Fruit fly (Drosophila melanogaster) whole organism, embryonic: ENCODE results near the gene CG6441.

Experiments used
- Asciz ChIP-seq: fragments of 200-800 bp; sonication (Bioruptor generic); optimal IDR thresholded peaks from 2 replicates; lab custom pipeline; 2017; ENCODE audit warnings: missing biosample characterization, mild to moderate bottlenecking, missing genetic modification characterization, missing genetic modification reagents
- Atf3 ChIP-seq: fragments of 200-800 bp; sonication (Bioruptor generic); optimal IDR thresholded peaks from 3 replicates; lab custom pipeline; 2016; ENCODE audit warnings: missing biosample characterization, missing genetic modification characterization
- Atf6 ChIP-seq: fragments of 200-800 bp; sonication (Bioruptor generic); IDR thresholded peaks from 2 replicates; pipeline ENCODE4 v1.3.6; 2022; ENCODE audit warnings: missing biosample characterization, missing genetic modification characterization
- CG11085 ChIP-seq: fragments of 200-800 bp; sonication (Bioruptor generic); IDR thresholded peaks from 2 replicates; pipeline ENCODE4 v1.3.6; 2022; ENCODE audit warnings: missing biosample characterization, missing genetic modification characterization
- CG11093 ChIP-seq: fragments of 200-800 bp; sonication (Bioruptor generic); IDR thresholded peaks from 3 replicates; pipeline ENCODE4 v1.3.6; 2022; ENCODE audit warnings: missing biosample characterization, missing genetic modification characterization
- CG11456 ChIP-seq: fragments of 200-800 bp; sonication (Bioruptor generic); IDR thresholded peaks from 3 replicates; pipeline ENCODE4 v1.3.6; 2022; ENCODE audit warnings: missing biosample characterization, missing genetic modification characterization
- CG12104 ChIP-seq: fragments of 200-800 bp; sonication (Bioruptor generic); optimal IDR thresholded peaks from 3 replicates; lab custom pipeline; 2016; ENCODE audit warnings: missing biosample characterization, missing genetic modification characterization
- CG12155 ChIP-seq: fragments of 200-800 bp; sonication (Bioruptor generic); optimal IDR thresholded peaks from 3 replicates; lab custom pipeline; 2016; ENCODE audit warnings: missing biosample characterization, missing genetic modification characterization
- CG12391 ChIP-seq: fragments of 200-800 bp; sonication (Bioruptor generic); optimal IDR thresholded peaks from 3 replicates; lab custom pipeline; 2018; ENCODE audit warnings: missing biosample characterization, mild to moderate bottlenecking, missing genetic modification characterization, moderate library complexity
- CG12659 ChIP-seq: fragments of 200-800 bp; sonication (Bioruptor generic); optimal IDR thresholded peaks from 3 replicates; lab custom pipeline; 2017; ENCODE audit warnings: mild to moderate bottlenecking, missing biosample characterization, missing genetic modification reagents, missing genetic modification characterization
- CG13624 ChIP-seq: fragments of 200-800 bp; sonication (Bioruptor generic); optimal IDR thresholded peaks from 2 replicates; lab custom pipeline; 2016; ENCODE audit warnings: missing biosample characterization, missing genetic modification characterization
- CG14710 ChIP-seq: fragments of 200-800 bp; sonication (Bioruptor generic); optimal IDR thresholded peaks from 3 replicates; lab custom pipeline; 2019; ENCODE audit warnings: missing biosample characterization, mild to moderate bottlenecking, missing genetic modification characterization, moderate library complexity
- CG15073 ChIP-seq: fragments of 200-800 bp; sonication (Bioruptor generic); optimal IDR thresholded peaks from 2 replicates; lab custom pipeline; 2016; ENCODE audit warnings: missing biosample characterization, missing genetic modification characterization
- CG15514 ChIP-seq: fragments of 200-800 bp; sonication (Bioruptor generic); optimal IDR thresholded peaks from 3 replicates; lab custom pipeline; 2017; ENCODE audit warnings: missing biosample characterization, missing genetic modification characterization, mild to moderate bottlenecking, moderate library complexity, missing genetic modification reagents
- CG30403 ChIP-seq: fragments of 200-800 bp; sonication (Bioruptor generic); optimal IDR thresholded peaks from 3 replicates; lab custom pipeline; 2016; ENCODE audit warnings: missing biosample characterization, missing genetic modification characterization
- CG3163 ChIP-seq: fragments of 200-800 bp; sonication (Bioruptor generic); optimal IDR thresholded peaks from 3 replicates; lab custom pipeline; 2016; ENCODE audit warnings: missing biosample characterization, missing genetic modification characterization
- CG3847 ChIP-seq: fragments of 200-800 bp; sonication (Bioruptor generic); IDR thresholded peaks from 2 replicates; pipeline ENCODE4 v1.3.6; 2022; ENCODE audit warnings: missing biosample characterization, missing genetic modification characterization
- CG6272 ChIP-seq: fragments of 200-800 bp; sonication (Bioruptor generic); IDR thresholded peaks from 2 replicates; pipeline ENCODE4 v1.3.6; 2022; ENCODE audit warnings: missing biosample characterization, missing genetic modification characterization
- CG6689 ChIP-seq: fragments of 200-800 bp; sonication (Bioruptor generic); IDR thresholded peaks from 2 replicates; pipeline ENCODE4 v1.3.6; 2022; ENCODE audit warnings: missing biosample characterization, missing genetic modification characterization
- CG7556 ChIP-seq: fragments of 200-800 bp; sonication (Bioruptor generic); optimal IDR thresholded peaks from 2 replicates; lab custom pipeline; 2017; ENCODE audit warnings: missing biosample characterization, mild to moderate bottlenecking, missing genetic modification characterization
- CG9437 ChIP-seq: fragments of 200-800 bp; sonication (Bioruptor generic); optimal IDR thresholded peaks from 2 replicates; lab custom pipeline; 2018; ENCODE audit warnings: missing biosample characterization, mild to moderate bottlenecking, missing genetic modification characterization
- Dbx ChIP-seq: fragments of 200-800 bp; sonication (Bioruptor generic); IDR thresholded peaks from 3 replicates; pipeline ENCODE4 v1.3.6; 2022; ENCODE audit warnings: missing biosample characterization, missing genetic modification characterization
- Eip74EF ChIP-seq, 2 experiments: fragments of 200-800 bp in 1 of 2; fragments of >200 bp in 1 of 2; sonication (Bioruptor generic) in 1 of 2; optimal IDR thresholded peaks; 2 replicates each; lab custom pipeline; 2017 to 2019; ENCODE audit warnings: missing biosample characterization in 2 of 2, missing genetic modification characterization in 2 of 2, mild to moderate bottlenecking in 1 of 2, moderate library complexity in 1 of 2
- Fer1 ChIP-seq: fragments of 200-800 bp; sonication (Bioruptor generic); optimal IDR thresholded peaks from 2 replicates; lab custom pipeline; 2017; ENCODE audit warnings: missing biosample characterization, mild to moderate bottlenecking, missing genetic modification characterization
- H2.0 ChIP-seq: fragments of 200-800 bp; sonication (Bioruptor generic); IDR thresholded peaks from 2 replicates; pipeline ENCODE4 v1.3.6; 2022; ENCODE audit warnings: missing biosample characterization, missing genetic modification characterization
- HLH3B ChIP-seq: fragments of 200-800 bp; sonication (Bioruptor generic); IDR thresholded peaks from 2 replicates; pipeline ENCODE4 v1.3.6; 2022; ENCODE audit warnings: missing biosample characterization, missing genetic modification characterization
- HLH54F ChIP-seq: fragments of 200-800 bp; sonication (Bioruptor generic); optimal IDR thresholded peaks from 3 replicates; lab custom pipeline; 2016; ENCODE audit warnings: missing biosample characterization, missing genetic modification characterization
- Hmr ChIP-seq: fragments of 200-800 bp; sonication (Bioruptor generic); optimal IDR thresholded peaks from 3 replicates; lab custom pipeline; 2017; ENCODE audit warnings: mild to moderate bottlenecking, missing biosample characterization, missing genetic modification reagents, missing genetic modification characterization
- Hr51 ChIP-seq, 2 experiments: fragments of 200-800 bp; sonication (Bioruptor generic); optimal IDR thresholded peaks; 2 replicates in 1 of 2; 3 replicates in 1 of 2; lab custom pipeline; 2016 to 2018; ENCODE audit warnings: missing biosample characterization in 2 of 2, missing genetic modification characterization in 2 of 2, mild to moderate bottlenecking in 1 of 2, moderate library complexity in 1 of 2
- Hsf ChIP-seq: fragments of 200-800 bp; sonication (Bioruptor generic); optimal IDR thresholded peaks from 3 replicates; lab custom pipeline; 2016; ENCODE audit warnings: missing biosample characterization, missing genetic modification characterization
- MTF-1 ChIP-seq: fragments of 200-800 bp; sonication (Bioruptor generic); optimal IDR thresholded peaks from 2 replicates; lab custom pipeline; 2018; ENCODE audit warnings: missing biosample characterization, mild to moderate bottlenecking, missing genetic modification characterization, borderline replicate concordance
- NFAT ChIP-seq: fragments of 200-800 bp; sonication (Bioruptor generic); IDR thresholded peaks from 2 replicates; pipeline ENCODE4 v1.3.6; 2022; ENCODE audit warnings: missing biosample characterization, missing genetic modification characterization
- NfI ChIP-seq: fragments of 200-800 bp; sonication (Bioruptor generic); optimal IDR thresholded peaks from 3 replicates; lab custom pipeline; 2018; ENCODE audit warnings: missing biosample characterization, mild to moderate bottlenecking, missing genetic modification characterization, moderate library complexity
- Rfx ChIP-seq: fragments of 200-800 bp; sonication (Bioruptor generic); IDR thresholded peaks from 2 replicates; pipeline ENCODE4 v1.3.6; 2022; ENCODE audit warnings: missing biosample characterization, missing genetic modification characterization
- YL-1 ChIP-seq: fragments of 200-800 bp; sonication (Bioruptor generic); optimal IDR thresholded peaks from 3 replicates; lab custom pipeline; 2017; ENCODE audit warnings: missing biosample characterization, mild to moderate bottlenecking, missing genetic modification characterization
- al ChIP-seq: fragments of 200-800 bp; sonication (Bioruptor generic); IDR thresholded peaks from 2 replicates; pipeline ENCODE4 v1.3.6; 2022; ENCODE audit warnings: missing biosample characterization, missing genetic modification characterization
- bcd ChIP-seq: fragments of 200-800 bp; sonication (Bioruptor generic); optimal IDR thresholded peaks from 2 replicates; lab custom pipeline; 2017; ENCODE audit warnings: missing biosample characterization, mild to moderate bottlenecking, missing genetic modification characterization
- bigmax ChIP-seq: fragments of 200-800 bp; sonication (Bioruptor generic); optimal IDR thresholded peaks from 2 replicates; lab custom pipeline; 2018; ENCODE audit warnings: missing biosample characterization, mild to moderate bottlenecking, missing genetic modification characterization
- bowl ChIP-seq: fragments of 200-800 bp; sonication (Bioruptor generic); IDR thresholded peaks from 2 replicates; pipeline ENCODE4 v1.3.6; 2022; ENCODE audit warnings: missing biosample characterization, missing genetic modification characterization
- esg ChIP-seq: fragments of 200-800 bp; sonication (Bioruptor generic); conservative IDR thresholded peaks from 2 replicates; pipeline ENCODE4 v1.3.6; 2022; ENCODE audit warnings: missing biosample characterization, missing genetic modification characterization
- exex ChIP-seq: fragments of 200-800 bp; sonication (Bioruptor generic); optimal IDR thresholded peaks from 4 replicates; lab custom pipeline; 2018; ENCODE audit warnings: missing biosample characterization, mild to moderate bottlenecking, missing genetic modification characterization, moderate library complexity
- nmo ChIP-seq: fragments of 200-800 bp; sonication (Bioruptor generic); optimal IDR thresholded peaks from 2 replicates; lab custom pipeline; 2018; ENCODE audit warnings: missing biosample characterization, mild to moderate bottlenecking, missing genetic modification characterization, moderate library complexity
- odd ChIP-seq: fragments of 200-800 bp; sonication (Bioruptor generic); optimal IDR thresholded peaks from 2 replicates; lab custom pipeline; 2017; ENCODE audit warnings: missing biosample characterization, mild to moderate bottlenecking, missing genetic modification characterization
- prd ChIP-seq, 3 experiments: fragments of >200 bp in 2 of 3; fragments of 200-800 bp in 1 of 3; sonication (Bioruptor generic) in 1 of 3; optimal IDR thresholded peaks in 2 of 3; IDR thresholded peaks in 1 of 3; 2 replicates in 2 of 3; 3 replicates in 1 of 3; pipeline versions ENCODE4 v1.3.6 to Lab custom; 2017 to 2022; ENCODE audit warnings: missing biosample characterization in 1 of 3, missing genetic modification characterization in 1 of 3
- row ChIP-seq: fragments of 200-800 bp; sonication (Bioruptor generic); IDR thresholded peaks from 3 replicates; pipeline ENCODE4 v1.3.6; 2022; ENCODE audit warnings: missing biosample characterization, missing genetic modification characterization
- ssp ChIP-seq: fragments of 200-800 bp; sonication (Bioruptor generic); IDR thresholded peaks from 2 replicates; pipeline ENCODE4 v1.3.6; 2022; ENCODE audit warnings: missing biosample characterization, missing genetic modification characterization
- sug ChIP-seq: fragments of 200-800 bp; optimal IDR thresholded peaks from 2 replicates; lab custom pipeline; 2019; ENCODE audit warnings: missing biosample characterization, mild to moderate bottlenecking, missing genetic modification characterization, moderate library complexity
- tgo ChIP-seq: fragments of 200-800 bp; sonication (Bioruptor generic); IDR thresholded peaks from 3 replicates; pipeline ENCODE4 v1.3.6; 2022; ENCODE audit warnings: missing biosample characterization, missing genetic modification characterization
- tio ChIP-seq: fragments of 200-800 bp; sonication (Bioruptor generic); optimal IDR thresholded peaks from 2 replicates; lab custom pipeline; 2017; ENCODE audit warnings: missing biosample characterization, missing genetic modification characterization, inconsistent platforms
- vvl ChIP-seq: fragments of 200-800 bp; sonication (Bioruptor generic); IDR thresholded peaks from 2 replicates; pipeline ENCODE4 v1.3.6; 2022; ENCODE audit warnings: missing biosample characterization, missing genetic modification characterization

CG6441 gene

dm6 chr2L:7442929-7443328 lies 31.6 kb upstream of the CG6441 start (continued):
- TF ChIP-seq NFAT (GFP tag; lab: Robert Waterston, UW) (peak; percentile 45), Atf3 (GFP tag; lab: Kevin White, UChicago) (no peak), CG11085 (GFP tag; lab: Robert Waterston, UW) (peak; percentile 35; the same call in 1 of the 2 replicates), vvl (GFP tag; lab: Robert Waterston, UW) (peak; percentile 44; the same call in 1 of the 2 replicates), CG11093 (GFP tag; lab: Robert Waterston, UW) (no peak), Atf6 (GFP tag; lab: Robert Waterston, UW) (peak; percentile 55; the same call in 1 of the 2 replicates), CG7556 (GFP tag; lab: Kevin White, UChicago) (peak; percentile 39), CG30403 (GFP tag; lab: Kevin White, UChicago) (peak; percentile 47), tgo (peak; percentile 49; the same call in 2 of the 3 replicates), CG12104 (no peak), odd (GFP tag; lab: Kevin White, UChicago) (peak; percentile 27), Hsf (no peak), YL-1 (GFP tag; lab: Kevin White, UChicago) (no peak), al (GFP tag; lab: Robert Waterston, UW) (peak; percentile 69), NfI (GFP tag; lab: Kevin White, UChicago) (peak; percentile 39), nmo (GFP tag; lab: Kevin White, UChicago) (peak; percentile 5), bigmax (GFP tag; lab: Kevin White, UChicago) (no peak), sug (tag; lab: Kevin White, UChicago) (peak; percentile 8), CG12155 (peak; percentile 23), ssp (GFP tag; lab: Robert Waterston, UW) (no peak), esg (peak; percentile 37; the same call in 1 of the 2 replicates), Rfx (peak; percentile 81), CG15514 (GFP tag; lab: Kevin White, UChicago) (peak; percentile 9), tio (peak; percentile 35), row (GFP tag; lab: Robert Waterston, UW) (no peak; the same call in 1 of the 3 replicates), CG12659 (GFP tag; lab: Kevin White, UChicago) (peak; percentile 25), prd (optimal IDR thresholded peaks at IDR 0.05; lab: Kevin White, UChicago) (no peak), prd (GFP tag; IDR thresholded peaks at IDR 0.05; lab: Robert Waterston, UW) (peak; percentile 49; the same call in 1 of the 3 replicates), Hmr (peak; percentile 47), CG15073 (GFP tag; lab: Kevin White, UChicago) (no peak), exex (tag; lab: Kevin White, UChicago) (no peak), CG12391 (tag; lab: Kevin White, UChicago) (peak; percentile 38), CG3847 (GFP tag; lab: Robert Waterston, UW) (peak; percentile 42), HLH3B (no peak), CG6689 (GFP tag; lab: Robert Waterston, UW) (no peak; the same call in 1 of the 2 replicates), Asciz (GFP tag; lab: Kevin White, UChicago) (no peak), Dbx (peak; percentile 48; the same call in 1 of the 3 replicates), CG9437 (GFP tag; lab: Kevin White, UChicago) (peak; percentile 45), CG13624 (GFP tag; lab: Kevin White, UChicago) (peak; percentile 15), MTF-1 (GFP tag; lab: Kevin White, UChicago) (no peak), Hr51 (GFP tag; optimal IDR thresholded peaks at IDR 0.05; lab: Kevin White, UChicago) (peak in 1 of 2 experiments; percentile 46), bcd (GFP tag; lab: Kevin White, UChicago) (peak; percentile 39), CG6272 (GFP tag; lab: Robert Waterston, UW) (0 out of 2 replicates have a peak, but pooled peaks have one; percentile 6), Fer1 (GFP tag; lab: Kevin White, UChicago) (peak; percentile 7), bowl (no peak), HLH54F (peak; percentile 24), Eip74EF (GFP tag; optimal IDR thresholded peaks at IDR 0.05; lab: Kevin White, UChicago) (no peak), H2.0 (GFP tag; lab: Robert Waterston, UW) (peak; percentile 28; the same call in 1 of the 2 replicates), CG11456 (peak; percentile 67), CG3163 (no peak), CG14710 (no peak)
